Worm (Caenorhabditis elegans) whole organism, L1 larva: ENCODE results near the gene C34B4.4.

Experiments
- C16A3.4 ChIP-seq: fragments of 150-350 bp; optimal IDR thresholded peaks from 2 replicates; lab custom pipeline; 2014; ENCODE audit warnings: missing biosample characterization, missing genetic modification characterization
- C34B4.2 ChIP-seq: sonication (generic microtip); optimal IDR thresholded peaks from 2 replicates; lab custom pipeline; 2017; ENCODE audit warnings: mild to moderate bottlenecking, missing genetic modification characterization, missing compliant biosample characterization
- aha-1 ChIP-seq: fragments of 150-350 bp; optimal IDR thresholded peaks from 2 replicates; lab custom pipeline; 2014; ENCODE audit warnings: missing biosample characterization, missing genetic modification characterization
- aly-2 ChIP-seq: fragments of 150-350 bp; optimal IDR thresholded peaks from 2 replicates; lab custom pipeline; 2014; ENCODE audit warnings: missing biosample characterization, missing genetic modification characterization
- ama-1 ChIP-seq: fragments of 150-350 bp; optimal IDR thresholded peaks from 2 replicates; lab custom pipeline; 2014
- ceh-63 ChIP-seq: fragments of 200-800 bp; sonication (Bioruptor generic); optimal IDR thresholded peaks from 2 replicates; lab custom pipeline; 2018; ENCODE audit warnings: mild to moderate bottlenecking, missing genetic modification characterization, missing compliant biosample characterization
- ceh-8 ChIP-seq: fragments of 200-800 bp; sonication (Bioruptor generic); optimal IDR thresholded peaks from 2 replicates; lab custom pipeline; 2018; ENCODE audit warnings: mild to moderate bottlenecking, missing genetic modification characterization, moderate library complexity, missing compliant biosample characterization
- ceh-82 ChIP-seq, 3 experiments: fragments of 150-350 bp in 1 of 3; sonication (generic microtip) in 2 of 3; optimal IDR thresholded peaks; 2 replicates each; lab custom pipeline; 2014 to 2017; ENCODE audit warnings: missing biosample characterization in 3 of 3, missing genetic modification characterization in 3 of 3
- ceh-90 ChIP-seq: sonication (generic microtip); optimal IDR thresholded peaks from 2 replicates; lab custom pipeline; 2016; ENCODE audit warnings: missing genetic modification characterization, missing compliant biosample characterization
- efl-1 ChIP-seq, 4 experiments: fragments of 150-350 bp; optimal IDR thresholded peaks in 3 of 4; peaks in 1 of 4; 1 replicate in 1 of 4; 2 replicates in 3 of 4; lab custom pipeline; 2014; ENCODE audit warnings: missing biosample characterization in 2 of 4, missing genetic modification characterization in 2 of 4, missing genetic modification reagents in 2 of 4
- efl-3 ChIP-seq: fragments of 200-800 bp; sonication (Bioruptor generic); optimal IDR thresholded peaks from 2 replicates; lab custom pipeline; 2018; ENCODE audit warnings: mild to moderate bottlenecking, missing genetic modification characterization, missing compliant biosample characterization
- egl-13 ChIP-seq: sonication (generic microtip); optimal IDR thresholded peaks from 2 replicates; lab custom pipeline; 2016; ENCODE audit warnings: missing genotype, missing genetic modification reagents, missing genetic modification characterization, missing compliant biosample characterization
- egl-27 ChIP-seq, 2 experiments: fragments of 150-350 bp in 1 of 2; sonication (generic microtip); optimal IDR thresholded peaks; 3 replicates each; lab custom pipeline; 2017 to 2018; ENCODE audit warnings: missing biosample characterization in 2 of 2, missing genetic modification characterization in 2 of 2, missing genetic modification reagents in 2 of 2
- elt-3 ChIP-seq, 6 experiments: fragments of 150-350 bp in 1 of 6; sonication (generic microtip); optimal IDR thresholded peaks; 2 replicates each; lab custom pipeline; 2017 to 2018; ENCODE audit warnings: missing biosample characterization in 6 of 6, missing genetic modification characterization in 6 of 6, inconsistent platforms in 1 of 6
- ets-5 ChIP-seq: fragments of 200-800 bp; sonication (Bioruptor generic); IDR thresholded peaks from 2 replicates; pipeline ENCODE4 v1.3.6; 2022; ENCODE audit warnings: missing genetic modification characterization, missing compliant biosample characterization
- fkh-10 ChIP-seq: sonication (generic microtip); optimal IDR thresholded peaks from 2 replicates; lab custom pipeline; 2017; ENCODE audit warnings: missing biosample characterization, missing genetic modification reagents, missing genetic modification characterization
- fkh-4 ChIP-seq: sonication (generic microtip); optimal IDR thresholded peaks from 2 replicates; lab custom pipeline; 2016; ENCODE audit warnings: missing compliant biosample characterization, missing genetic modification characterization, borderline replicate concordance
- fkh-8 ChIP-seq: sonication (generic microtip); optimal IDR thresholded peaks from 2 replicates; lab custom pipeline; 2016; ENCODE audit warnings: mild to moderate bottlenecking, missing genetic modification characterization, missing compliant biosample characterization
- fos-1 ChIP-seq: fragments of 150-350 bp; optimal IDR thresholded peaks from 2 replicates; lab custom pipeline; 2014; ENCODE audit warnings: missing biosample characterization, missing genetic modification characterization
- grh-1 ChIP-seq: fragments of 200-800 bp; sonication (Bioruptor generic); IDR thresholded peaks from 2 replicates; pipeline ENCODE4 v1.3.6; 2022; ENCODE audit warnings: missing genetic modification reagents, missing genetic modification characterization, missing compliant biosample characterization
- hlh-17 ChIP-seq: fragments of 200-800 bp; sonication (Bioruptor generic); optimal IDR thresholded peaks from 2 replicates; lab custom pipeline; 2018; ENCODE audit warnings: missing genetic modification characterization, mild to moderate bottlenecking, missing compliant biosample characterization, moderate library complexity, borderline replicate concordance
- hlh-4 ChIP-seq: sonication (generic microtip); optimal IDR thresholded peaks from 2 replicates; lab custom pipeline; 2016; ENCODE audit warnings: mild to moderate bottlenecking, missing genetic modification characterization, missing compliant biosample characterization
- hpl-2 ChIP-seq: fragments of 150-350 bp; optimal IDR thresholded peaks from 2 replicates; lab custom pipeline; 2014; ENCODE audit warnings: missing biosample characterization, missing genetic modification reagents, missing genetic modification characterization
- irx-1 ChIP-seq: sonication (generic microtip); optimal IDR thresholded peaks from 2 replicates; lab custom pipeline; 2016; ENCODE audit warnings: missing genetic modification characterization, missing compliant biosample characterization
- isw-1 ChIP-seq: fragments of 200-800 bp; sonication (Bioruptor generic); IDR thresholded peaks from 2 replicates; pipeline ENCODE4 v1.3.6; 2022; ENCODE audit warnings: missing genetic modification characterization, missing compliant biosample characterization
- jun-1 ChIP-seq: fragments of 150-350 bp; optimal IDR thresholded peaks from 2 replicates; lab custom pipeline; 2014; ENCODE audit warnings: missing biosample characterization, missing genetic modification reagents, missing genetic modification characterization
- lin-13 ChIP-seq: fragments of 150-350 bp; optimal IDR thresholded peaks from 2 replicates; lab custom pipeline; 2014; ENCODE audit warnings: missing biosample characterization, missing genetic modification reagents, missing genetic modification characterization
- lin-15B ChIP-seq: fragments of 150-350 bp; sonication (generic microtip); optimal IDR thresholded peaks from 3 replicates; lab custom pipeline; 2014; ENCODE audit warnings: missing biosample characterization, missing genetic modification characterization
- lin-39 ChIP-seq: fragments of 150-350 bp; optimal IDR thresholded peaks from 2 replicates; lab custom pipeline; 2014; ENCODE audit warnings: missing biosample characterization, missing genetic modification reagents, missing genetic modification characterization
- lsy-2 ChIP-seq, 2 experiments: fragments of 150-350 bp; optimal IDR thresholded peaks; 2 replicates each; lab custom pipeline; 2014; ENCODE audit warnings: missing biosample characterization in 2 of 2, missing genetic modification characterization in 2 of 2
- mdl-1 ChIP-seq, 2 experiments: fragments of 150-350 bp; optimal IDR thresholded peaks; 2 replicates each; lab custom pipeline; 2014 to 2017; ENCODE audit warnings: missing biosample characterization in 2 of 2, missing genetic modification characterization in 2 of 2, inconsistent platforms in 1 of 2
- mef-2 ChIP-seq: fragments of 150-350 bp; optimal IDR thresholded peaks from 2 replicates; lab custom pipeline; 2014; ENCODE audit warnings: missing biosample characterization, missing genetic modification characterization
- nhr-12 ChIP-seq: sonication (generic microtip); optimal IDR thresholded peaks from 2 replicates; lab custom pipeline; 2017; ENCODE audit warnings: missing biosample characterization, missing genetic modification characterization
- nhr-20 ChIP-seq: sonication (generic microtip); optimal IDR thresholded peaks from 2 replicates; lab custom pipeline; 2016; ENCODE audit warnings: mild to moderate bottlenecking, missing genetic modification characterization, missing compliant biosample characterization
- nhr-28 ChIP-seq: fragments of 150-350 bp; optimal IDR thresholded peaks from 2 replicates; lab custom pipeline; 2014; ENCODE audit warnings: missing biosample characterization, missing genetic modification characterization
- nhr-47 ChIP-seq: sonication (generic microtip); optimal IDR thresholded peaks from 2 replicates; lab custom pipeline; 2016; ENCODE audit warnings: mild to moderate bottlenecking, missing genetic modification characterization, moderate library complexity, missing compliant biosample characterization
- nhr-76 ChIP-seq: sonication (generic microtip); optimal IDR thresholded peaks from 2 replicates; lab custom pipeline; 2017; ENCODE audit warnings: missing biosample characterization, missing genetic modification characterization
- nhr-77 ChIP-seq: fragments of 150-350 bp; optimal IDR thresholded peaks from 2 replicates; lab custom pipeline; 2014; ENCODE audit warnings: missing biosample characterization, missing genetic modification characterization
- nhr-84 ChIP-seq: sonication (generic microtip); optimal IDR thresholded peaks from 2 replicates; lab custom pipeline; 2017; ENCODE audit warnings: missing biosample characterization, missing genetic modification characterization
- nhr-85 ChIP-seq: sonication (generic microtip); peaks from one replicate; lab custom pipeline; 2016; ENCODE audit warnings: missing genetic modification characterization, inconsistent platforms, missing compliant biosample characterization
- rnt-1 ChIP-seq: sonication (generic microtip); optimal IDR thresholded peaks from 2 replicates; lab custom pipeline; 2016; ENCODE audit warnings: mild to moderate bottlenecking, missing genetic modification characterization, moderate library complexity, missing compliant biosample characterization
- skn-1 ChIP-seq: fragments of 150-350 bp; optimal IDR thresholded peaks from 2 replicates; lab custom pipeline; 2014; ENCODE audit warnings: missing biosample characterization, missing genetic modification characterization
- snpc-4 ChIP-seq: fragments of 150-350 bp; optimal IDR thresholded peaks from 2 replicates; lab custom pipeline; 2014; ENCODE audit warnings: missing biosample characterization, missing genetic modification characterization
- snu-23 ChIP-seq: sonication (generic microtip); optimal IDR thresholded peaks from 2 replicates; lab custom pipeline; 2016; ENCODE audit warnings: missing genetic modification characterization, missing compliant biosample characterization
- sox-4 ChIP-seq: sonication (generic microtip); optimal IDR thresholded peaks from 2 replicates; lab custom pipeline; 2016; ENCODE audit warnings: missing genetic modification characterization, missing compliant biosample characterization
- sptf-1 ChIP-seq: fragments of 150-350 bp; optimal IDR thresholded peaks from 2 replicates; lab custom pipeline; 2014; ENCODE audit warnings: missing biosample characterization, missing genetic modification characterization
- swsn-7 ChIP-seq: sonication (generic microtip); optimal IDR thresholded peaks from 2 replicates; lab custom pipeline; 2016; ENCODE audit warnings: missing genetic modification characterization, missing compliant biosample characterization
- tlp-1 ChIP-seq: fragments of 150-350 bp; optimal IDR thresholded peaks from 2 replicates; lab custom pipeline; 2014; ENCODE audit warnings: missing biosample characterization, missing genetic modification characterization
- unc-130 ChIP-seq: fragments of 150-350 bp; optimal IDR thresholded peaks from 2 replicates; lab custom pipeline; 2017; ENCODE audit warnings: missing biosample characterization, missing genetic modification characterization, inconsistent platforms
- unc-86 ChIP-seq: sonication (generic microtip); optimal IDR thresholded peaks from 2 replicates; lab custom pipeline; 2016; ENCODE audit warnings: missing genetic modification characterization, missing compliant biosample characterization
- xbp-1 ChIP-seq: sonication (generic microtip); optimal IDR thresholded peaks from 2 replicates; lab custom pipeline; 2016; ENCODE audit warnings: missing genetic modification characterization, missing compliant biosample characterization
- zag-1 ChIP-seq: fragments of 150-350 bp; optimal IDR thresholded peaks from 2 replicates; lab custom pipeline; 2014; ENCODE audit warnings: missing biosample characterization, missing genetic modification characterization
- zip-4 ChIP-seq: fragments of 200-800 bp; sonication (Bioruptor generic); optimal IDR thresholded peaks from 2 replicates; lab custom pipeline; 2018; ENCODE audit warnings: mild to moderate bottlenecking, missing genetic modification characterization, moderate library complexity, missing compliant biosample characterization
- ztf-11 ChIP-seq, 2 experiments: sonication (generic microtip); optimal IDR thresholded peaks; 2 replicates each; lab custom pipeline; 2016 to 2017; ENCODE audit warnings: missing genetic modification characterization in 2 of 2, missing biosample characterization in 1 of 2, missing compliant biosample characterization in 1 of 2

The C34B4.4 gene

ce11 chrV:13041666-13042065, 48.5 kb upstream of the C34B4.4 start, which contains the start of gene scyl-1 (continued):
- TF ChIP-seq lin-13 (peak; percentile 71), ama-1 (lab: Kevin White, UChicago) (no peak), zip-4 (GFP tag; lab: Kevin White, UChicago) (peak; percentile 3), nhr-20 (tag; lab: Kevin White, UChicago) (peak; percentile 89), egl-13 (peak; percentile 35), mef-2 (tag; lab: Kevin White, UChicago) (peak; percentile 8), snu-23 (peak; percentile 90), fkh-8 (tag; lab: Kevin White, UChicago) (peak; percentile 67), swsn-7 (peak; percentile 86), efl-1 (optimal IDR thresholded peaks at IDR 0.05; lab: Kevin White, UChicago) (peak; percentile 84), efl-1 (GFP tag; optimal IDR thresholded peaks at IDR 0.05 in 1 of 2; lab: Kevin White, UChicago) (peak; percentile 76 to 97), lsy-2 (tag; optimal IDR thresholded peaks at IDR 0.05; lab: Kevin White, UChicago) (peak; percentile 85 to 90), fkh-4 (tag; lab: Kevin White, UChicago) (no peak), egl-27 (tag; optimal IDR thresholded peaks at IDR 0.05; lab: Kevin White, UChicago) (no peak), hpl-2 (GFP tag; lab: Kevin White, UChicago) (no peak), ceh-90 (tag; lab: Kevin White, UChicago) (no peak), nhr-84 (no peak), unc-130 (peak; percentile 67), ceh-63 (GFP tag; lab: Kevin White, UChicago) (no peak), ceh-8 (GFP tag; lab: Kevin White, UChicago) (no peak), C16A3.4 (tag; lab: Kevin White, UChicago) (peak; percentile 88), rnt-1 (tag; lab: Kevin White, UChicago) (peak; percentile 89), sox-4 (no peak), efl-3 (GFP tag; lab: Kevin White, UChicago) (no peak), C34B4.2 (tag; lab: Kevin White, UChicago) (no peak), irx-1 (tag; lab: Kevin White, UChicago) (peak; percentile 39), xbp-1 (peak; percentile 78), aha-1 (no peak), ceh-82 (tag; optimal IDR thresholded peaks at IDR 0.05; lab: Kevin White, UChicago) (peak; percentile 37 to 73 (median 64)), aly-2 (tag; lab: Kevin White, UChicago) (peak; percentile 67), snpc-4 (tag; lab: Kevin White, UChicago) (peak; percentile 39), nhr-12 (tag; lab: Kevin White, UChicago) (no peak), hlh-4 (tag; lab: Kevin White, UChicago) (no peak), tlp-1 (no peak), ztf-11 (tag; optimal IDR thresholded peaks at IDR 0.05; lab: Kevin White, UChicago) (peak in 1 of 2 experiments; percentile 31), sptf-1 (no peak), unc-86 (peak; percentile 64), isw-1 (GFP tag; lab: Robert Waterston, UW) (peak; percentile 30; the same call in 1 of the 2 replicates), nhr-77 (tag; lab: Kevin White, UChicago) (peak; percentile 64), mdl-1 (tag; optimal IDR thresholded peaks at IDR 0.05; lab: Kevin White, UChicago) (peak in 1 of 2 experiments; percentile 55), elt-3 (tag; optimal IDR thresholded peaks at IDR 0.05; lab: Kevin White, UChicago) (peak in 2 of 6 experiments; percentile 48 to 64), skn-1 (tag; lab: Kevin White, UChicago) (peak; percentile 71), fkh-10 (GFP tag; lab: Kevin White, UChicago) (peak; percentile 3), lin-15B (tag; lab: Kevin White, UChicago) (no peak), nhr-47 (tag; lab: Kevin White, UChicago) (peak; percentile 84), nhr-76 (tag; lab: Kevin White, UChicago) (no peak), grh-1 (GFP tag; lab: Robert Waterston, UW) (peak; percentile 83), lin-39 (tag; lab: Kevin White, UChicago) (peak; percentile 69), nhr-28 (tag; lab: Kevin White, UChicago) (no peak), nhr-85 (tag; lab: Kevin White, UChicago) (peak; percentile 94), ets-5 (GFP tag; lab: Robert Waterston, UW) (no peak), jun-1 (tag; lab: Kevin White, UChicago) (peak; percentile 71), zag-1 (tag; lab: Kevin White, UChicago) (no peak), fos-1 (peak; percentile 45), hlh-17 (GFP tag; lab: Kevin White, UChicago) (no peak)
